Worm (Caenorhabditis elegans) whole organism, mixed stage, embryonic: Measurements from ENCODE around the gene Y32H12A.8.

Experiments used
- M03D4.4 ChIP-seq: sonication (generic microtip); optimal IDR thresholded peaks from 2 replicates; lab custom pipeline; 2017; ENCODE audit warnings: mild to moderate bottlenecking, missing genetic modification characterization, missing compliant biosample characterization
- bed-3 ChIP-seq: fragments of 200-800 bp; sonication (Bioruptor generic); optimal IDR thresholded peaks from 3 replicates; lab custom pipeline; 2018; ENCODE audit warnings: mild to moderate bottlenecking, missing genetic modification characterization, moderate library complexity, missing compliant biosample characterization
- blmp-1 ChIP-seq: fragments of 150-350 bp; optimal IDR thresholded peaks from 2 replicates; lab custom pipeline; 2014; ENCODE audit warnings: missing biosample characterization, missing genetic modification characterization
- ceh-39 ChIP-seq: fragments of 150-350 bp; optimal IDR thresholded peaks from 2 replicates; lab custom pipeline; 2014; ENCODE audit warnings: missing biosample characterization, missing genetic modification characterization
- ceh-43 ChIP-seq: fragments of 200-800 bp; sonication (Bioruptor generic); optimal IDR thresholded peaks from 2 replicates; lab custom pipeline; 2018; ENCODE audit warnings: mild to moderate bottlenecking, missing genetic modification characterization, moderate library complexity, missing compliant biosample characterization
- ceh-83 ChIP-seq: fragments of 200-800 bp; sonication (Bioruptor generic); optimal IDR thresholded peaks from 2 replicates; lab custom pipeline; 2018; ENCODE audit warnings: mild to moderate bottlenecking, missing genetic modification characterization, missing compliant biosample characterization
- ces-1 ChIP-seq: fragments of 150-350 bp; optimal IDR thresholded peaks from 2 replicates; lab custom pipeline; 2014; ENCODE audit warnings: missing biosample characterization, missing genetic modification reagents, missing genetic modification characterization
- cnd-1 ChIP-seq: fragments of 200-800 bp; sonication (Bioruptor generic); optimal IDR thresholded peaks from 2 replicates; lab custom pipeline; 2018; ENCODE audit warnings: mild to moderate bottlenecking, missing genetic modification characterization, missing compliant biosample characterization
- drap-1 ChIP-seq: fragments of 200-800 bp; sonication (Bioruptor generic); optimal IDR thresholded peaks from 3 replicates; lab custom pipeline; 2018; ENCODE audit warnings: mild to moderate bottlenecking, missing genetic modification characterization, missing compliant biosample characterization
- flh-1 ChIP-seq: fragments of 200-800 bp; sonication (Bioruptor generic); optimal IDR thresholded peaks from 2 replicates; lab custom pipeline; 2018; ENCODE audit warnings: mild to moderate bottlenecking, missing genetic modification characterization, moderate library complexity, missing compliant biosample characterization
- ham-2 ChIP-seq: fragments of 200-800 bp; sonication (Bioruptor generic); optimal IDR thresholded peaks from 2 replicates; lab custom pipeline; 2018; ENCODE audit warnings: mild to moderate bottlenecking, missing genetic modification characterization, missing compliant biosample characterization
- hlh-1 ChIP-seq: fragments of 150-350 bp; optimal IDR thresholded peaks from 2 replicates; lab custom pipeline; 2014; ENCODE audit warnings: missing biosample characterization, missing genetic modification reagents, missing genetic modification characterization
- lin-13 ChIP-seq: fragments of 150-350 bp; optimal IDR thresholded peaks from 2 replicates; lab custom pipeline; 2014; ENCODE audit warnings: missing biosample characterization, missing genetic modification characterization
- lin-32 ChIP-seq: fragments of 200-800 bp; sonication (Bioruptor generic); optimal IDR thresholded peaks from 2 replicates; lab custom pipeline; 2018; ENCODE audit warnings: mild to moderate bottlenecking, missing genetic modification characterization, missing compliant biosample characterization
- lsy-2 ChIP-seq: fragments of 150-350 bp; optimal IDR thresholded peaks from 2 replicates; lab custom pipeline; 2014; ENCODE audit warnings: missing biosample characterization, missing genetic modification characterization
- nhr-2 ChIP-seq: fragments of 150-350 bp; optimal IDR thresholded peaks from 2 replicates; lab custom pipeline; 2014; ENCODE audit warnings: missing biosample characterization, missing genetic modification characterization
- nhr-237 ChIP-seq: fragments of 150-350 bp; optimal IDR thresholded peaks from 2 replicates; lab custom pipeline; 2014; ENCODE audit warnings: missing biosample characterization, missing genetic modification characterization
- nhr-76 ChIP-seq: sonication (generic microtip); optimal IDR thresholded peaks from 2 replicates; lab custom pipeline; 2017; ENCODE audit warnings: missing biosample characterization, missing genetic modification characterization
- pha-4 ChIP-seq: fragments of 150-350 bp; optimal IDR thresholded peaks from 2 replicates; lab custom pipeline; 2018; ENCODE audit warnings: missing biosample characterization, missing genetic modification reagents, missing genetic modification characterization
- sem-2 ChIP-seq: fragments of 200-800 bp; sonication (Bioruptor generic); optimal IDR thresholded peaks from 2 replicates; lab custom pipeline; 2018; ENCODE audit warnings: mild to moderate bottlenecking, missing genetic modification characterization, missing compliant biosample characterization
- snpc-4 ChIP-seq: fragments of 150-350 bp; optimal IDR thresholded peaks from 2 replicates; lab custom pipeline; 2014; ENCODE audit warnings: missing biosample characterization, missing genetic modification characterization
- unc-120 ChIP-seq: sonication (generic microtip); optimal IDR thresholded peaks from 2 replicates; lab custom pipeline; 2017; ENCODE audit warnings: missing genetic modification characterization, missing compliant biosample characterization; ENCODE audit not compliant: poor library complexity, severe bottlenecking
- unc-62 ChIP-seq: fragments of 150-350 bp; optimal IDR thresholded peaks from 2 replicates; lab custom pipeline; 2014; ENCODE audit warnings: missing biosample characterization, missing genetic modification reagents, missing genetic modification characterization
- zip-8 ChIP-seq: fragments of 150-350 bp; optimal IDR thresholded peaks from 2 replicates; lab custom pipeline; 2014; ENCODE audit warnings: missing biosample characterization, missing genetic modification characterization

The Y32H12A.8 gene

DNA sequence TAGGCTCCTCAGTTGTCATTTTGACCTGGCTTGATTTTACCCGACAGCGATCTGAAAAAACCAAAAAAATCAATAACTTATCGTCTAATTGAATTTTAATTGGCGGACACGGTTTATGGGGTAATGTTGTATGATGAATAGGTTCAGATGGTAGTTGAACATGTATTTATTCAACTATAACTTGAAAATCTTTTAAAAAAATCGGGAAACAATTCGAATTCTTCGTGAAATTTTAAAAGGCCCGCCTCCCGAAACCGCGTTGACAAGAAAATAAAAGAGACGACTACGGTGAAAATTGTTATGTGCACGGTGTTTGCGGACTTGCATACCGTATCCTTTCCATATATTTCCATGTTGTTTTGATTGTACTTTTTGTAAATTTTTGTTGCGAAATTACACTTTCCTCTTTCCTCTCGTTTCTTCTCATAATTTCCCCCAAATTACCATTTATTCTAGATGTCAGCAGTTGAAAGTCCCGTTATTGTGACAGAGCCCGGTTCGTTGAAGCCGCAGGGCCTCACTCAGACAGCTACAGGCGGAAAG lies 36.9 kb upstream of the Y32H12A.8 start, which contains the start of the genes T24G10.2 and disl-2:
Gene T24G10.2 (minus strand): TSS at position 51 of the 543 bp plus-strand sequence.
Gene disl-2 (plus strand): TSS at position 457 of the 543 bp plus-strand sequence.
- TF ChIP-seq unc-120 (tag; lab: Kevin White, UChicago) (peak; percentile 22), pha-4 (tag; lab: Kevin White, UChicago) (peak; percentile 72), lin-13 (tag; lab: Kevin White, UChicago) (peak; percentile 62), hlh-1 (tag; lab: Kevin White, UChicago) (no peak), lsy-2 (tag; lab: Kevin White, UChicago) (peak; percentile 97), ces-1 (GFP tag; lab: Kevin White, UChicago) (peak; percentile 49), nhr-237 (tag; lab: Kevin White, UChicago) (no peak)

DNA sequence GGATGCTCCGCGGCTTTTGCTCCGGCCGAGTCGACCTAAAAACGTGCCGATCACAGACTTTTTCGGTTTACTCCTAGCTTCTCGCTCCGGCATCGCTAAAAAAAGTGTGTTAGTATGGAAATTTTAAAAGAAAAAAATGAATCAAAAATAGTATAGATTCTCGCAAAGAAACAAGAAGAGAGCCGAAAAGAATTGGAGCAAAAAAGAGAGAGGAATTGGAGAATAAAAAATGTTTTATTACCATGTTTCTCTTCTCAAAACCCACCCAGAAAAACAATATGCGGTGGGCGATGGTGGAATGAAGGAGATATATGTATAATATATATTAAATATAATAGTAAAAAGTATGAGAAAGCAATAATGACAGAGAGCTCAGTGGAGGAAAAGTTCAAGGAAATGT lies 34.7 kb upstream of the Y32H12A.8 start, which contains the start of gene W03A5.6:
Gene W03A5.6 (minus strand): TSS at position 101 of the 400 bp plus-strand sequence.
- TF ChIP-seq lin-32 (GFP tag; lab: Kevin White, UChicago) (no peak), sem-2 (GFP tag; lab: Kevin White, UChicago) (no peak), snpc-4 (tag; lab: Kevin White, UChicago) (no peak), M03D4.4 (no peak), ceh-39 (tag; lab: Kevin White, UChicago) (no peak), blmp-1 (tag; lab: Kevin White, UChicago) (no peak), bed-3 (no peak), zip-8 (tag; lab: Kevin White, UChicago) (no peak), unc-62 (GFP tag; lab: Kevin White, UChicago) (no peak)
- TF ChIP-seq, all 35 proteins: peak for 0

DNA sequence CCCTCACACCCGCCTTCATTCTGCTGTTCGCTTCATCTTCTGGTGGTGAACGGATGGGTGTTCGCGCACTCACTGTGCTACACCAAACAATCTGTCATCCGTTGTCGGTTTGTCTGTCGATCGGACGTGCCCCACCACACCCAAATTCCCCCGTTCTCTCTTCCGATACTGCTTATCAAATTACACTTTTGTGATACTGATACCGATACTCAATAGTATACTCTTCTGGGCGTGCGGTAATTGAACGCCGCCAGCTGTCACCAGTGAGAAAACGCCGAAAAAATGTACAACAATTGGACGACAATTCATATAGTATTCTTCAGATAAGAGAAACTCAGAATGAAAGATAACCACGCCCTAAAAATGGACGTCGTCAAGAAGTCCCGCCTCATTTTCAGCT lies 32.2 kb upstream of the Y32H12A.8 start:
- TF ChIP-seq drap-1 (no peak), pha-4 (tag; lab: Kevin White, UChicago) (no peak), nhr-76 (tag; lab: Kevin White, UChicago) (no peak), cnd-1 (peak; percentile 39), hlh-1 (tag; lab: Kevin White, UChicago) (peak; percentile 65), blmp-1 (tag; lab: Kevin White, UChicago) (no peak), lin-32 (GFP tag; lab: Kevin White, UChicago) (no peak), unc-62 (GFP tag; lab: Kevin White, UChicago) (no peak), bed-3 (no peak), M03D4.4 (no peak)

DNA sequence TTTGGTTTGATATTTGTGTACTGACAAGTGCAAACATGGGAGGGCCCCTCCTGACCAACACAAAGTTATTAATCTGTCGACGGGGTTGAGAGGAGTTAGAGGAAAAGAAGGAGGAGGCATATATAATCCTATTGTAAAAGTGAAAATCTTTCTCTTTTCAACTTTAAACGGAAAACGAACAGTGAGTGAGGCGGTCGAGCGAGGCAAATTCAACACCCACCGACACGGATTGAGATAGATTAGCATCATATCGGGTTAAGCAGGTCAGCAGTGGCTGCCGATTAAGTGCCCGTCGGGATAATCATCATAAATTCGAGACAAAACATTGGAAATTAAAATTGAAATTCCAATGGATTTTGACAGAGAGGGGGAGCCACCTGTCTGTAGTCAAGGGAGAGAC lies 30.5 kb upstream of the Y32H12A.8 start:
- TF ChIP-seq ceh-43 (GFP tag; lab: Kevin White, UChicago) = no peak
- peak; percentile 59 for TF ChIP-seq ham-2

DNA sequence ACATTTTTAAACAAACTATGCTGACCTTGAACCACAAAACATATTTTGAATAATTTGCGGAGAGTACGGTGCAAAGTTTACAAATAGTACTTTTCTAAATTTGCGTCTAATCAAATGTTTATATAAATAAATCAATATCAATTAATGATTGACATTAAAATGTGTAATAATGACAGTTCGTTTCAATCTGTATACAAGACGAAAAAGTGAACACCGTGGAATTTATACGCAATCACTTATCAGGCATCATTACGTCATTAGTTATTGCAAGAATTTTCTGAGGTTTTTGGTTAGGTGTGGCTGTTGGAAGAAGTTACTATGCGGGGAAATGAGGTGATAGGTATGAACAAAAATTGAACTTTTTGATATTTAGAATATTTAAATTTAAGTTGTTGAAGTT lies 21.3 kb upstream of the Y32H12A.8 start:
- TF ChIP-seq ces-1 (GFP tag; lab: Kevin White, UChicago) = no peak
- no peak for TF ChIP-seq lin-13 (tag; lab: Kevin White, UChicago)
- no peak for TF ChIP-seq ceh-83 (GFP tag; lab: Kevin White, UChicago)
- no peak for TF ChIP-seq hlh-1 (tag; lab: Kevin White, UChicago)
- TF ChIP-seq zip-8 (tag; lab: Kevin White, UChicago) = peak; percentile 39

DNA sequence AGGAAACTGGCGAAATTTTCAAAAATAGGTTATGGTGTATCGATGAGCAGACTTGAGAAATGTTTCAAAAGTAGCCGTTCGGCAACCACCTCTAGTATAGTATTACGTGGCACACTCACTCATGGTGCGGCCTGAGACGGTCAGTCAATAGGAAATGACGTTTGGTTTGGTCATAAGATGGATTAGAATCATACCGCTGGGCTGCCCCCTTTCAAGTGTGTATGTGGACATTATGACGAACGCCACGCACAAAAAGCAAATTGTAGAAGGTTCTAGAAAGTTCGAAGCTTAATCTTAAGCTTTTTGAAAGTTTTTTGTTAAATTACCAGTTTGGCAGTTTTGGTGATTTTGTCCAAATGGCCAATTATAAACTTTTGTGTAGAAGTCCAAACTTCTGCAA lies 18.5 kb upstream of the Y32H12A.8 start:
- no peak for TF ChIP-seq lin-32 (GFP tag; lab: Kevin White, UChicago)
- peak; percentile 58 for TF ChIP-seq nhr-2 (tag; lab: Kevin White, UChicago)

DNA sequence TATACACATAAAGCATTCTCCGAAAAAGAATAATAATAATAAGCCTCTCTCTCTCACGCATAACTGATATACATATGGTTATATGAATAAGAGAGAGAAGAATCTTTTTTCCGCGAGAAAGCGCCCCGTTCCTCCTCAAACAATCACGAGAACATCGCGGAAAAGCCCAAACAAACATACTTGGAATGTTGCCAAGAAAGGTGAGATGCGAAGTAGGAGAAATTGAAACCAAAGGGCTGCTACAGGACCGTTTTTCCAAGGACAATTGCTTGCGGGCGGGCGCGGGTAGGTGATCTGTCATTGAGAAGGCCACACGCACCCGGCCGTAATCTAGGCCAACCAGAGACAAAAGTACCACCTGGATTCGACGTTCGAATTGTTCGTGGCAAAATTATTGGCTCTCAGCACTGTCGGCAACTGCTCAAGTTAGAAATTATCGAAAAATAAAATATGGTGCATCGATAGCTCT lies 17.9 kb upstream of the Y32H12A.8 start, which contains the start of gene dnj-24:
Gene dnj-24 (minus strand): TSS at position 419 of the 469 bp plus-strand sequence.
- TF ChIP-seq lin-32 (GFP tag; lab: Kevin White, UChicago) (no peak), flh-1 (GFP tag; lab: Kevin White, UChicago) (no peak), ham-2 (peak; percentile 50)
